Fruit fly (Drosophila melanogaster) Kc167 (cell line): Measurements from ENCODE around the gene CG13096.

ENCODE experiments used
- Myc ChIP-seq: fragments of >200 bp; optimal IDR thresholded peaks from 2 replicates; lab custom pipeline; 2017; ENCODE audit warnings: missing external identifiers
- Sin3A ChIP-seq: fragments of >200 bp; optimal IDR thresholded peaks from 2 replicates; lab custom pipeline; 2018; ENCODE audit warnings: missing external identifiers
- h ChIP-seq: fragments of >200 bp; optimal IDR thresholded peaks from 3 replicates; lab custom pipeline; 2018; ENCODE audit warnings: missing external identifiers
- insv ChIP-seq: fragments of >200 bp; optimal IDR thresholded peaks from 3 replicates; lab custom pipeline; 2018; ENCODE audit warnings: missing external identifiers
- psq ChIP-seq: fragments of >200 bp; optimal IDR thresholded peaks from 2 replicates; lab custom pipeline; 2017; ENCODE audit warnings: missing external identifiers
- ttk ChIP-seq: sonication (Bioruptor generic); optimal IDR thresholded peaks from 2 replicates; lab custom pipeline; 2017; ENCODE audit warnings: missing external identifiers

Gene CG13096

DNA sequence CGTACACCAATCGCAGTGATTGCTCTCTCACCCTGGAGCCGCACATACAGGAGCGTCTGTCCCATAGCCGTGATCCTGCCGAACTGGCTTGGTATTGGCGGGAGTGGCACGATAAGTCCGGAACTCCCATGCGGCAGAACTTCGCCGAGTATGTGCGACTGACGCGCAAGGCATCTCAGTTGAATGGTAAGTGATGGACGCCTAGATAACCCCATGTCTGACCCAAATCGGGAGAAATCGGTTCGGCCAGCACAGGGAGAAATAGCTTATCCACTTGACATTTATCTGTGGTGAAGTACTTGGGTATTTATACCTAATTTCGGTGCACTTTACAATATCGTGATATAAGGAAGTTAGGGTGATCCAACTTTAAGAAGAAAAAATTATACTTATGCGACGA, 11.1 kb upstream of the CG13096 start:
- TF ChIP-seq h (lab: Kevin White, UChicago) (no peak), ttk (lab: Kevin White, UChicago) (no peak), psq (lab: Kevin White, UChicago) (no peak), Myc (no peak), insv (lab: Kevin White, UChicago) (no peak), Sin3A (lab: Kevin White, UChicago) (no peak)

DNA sequence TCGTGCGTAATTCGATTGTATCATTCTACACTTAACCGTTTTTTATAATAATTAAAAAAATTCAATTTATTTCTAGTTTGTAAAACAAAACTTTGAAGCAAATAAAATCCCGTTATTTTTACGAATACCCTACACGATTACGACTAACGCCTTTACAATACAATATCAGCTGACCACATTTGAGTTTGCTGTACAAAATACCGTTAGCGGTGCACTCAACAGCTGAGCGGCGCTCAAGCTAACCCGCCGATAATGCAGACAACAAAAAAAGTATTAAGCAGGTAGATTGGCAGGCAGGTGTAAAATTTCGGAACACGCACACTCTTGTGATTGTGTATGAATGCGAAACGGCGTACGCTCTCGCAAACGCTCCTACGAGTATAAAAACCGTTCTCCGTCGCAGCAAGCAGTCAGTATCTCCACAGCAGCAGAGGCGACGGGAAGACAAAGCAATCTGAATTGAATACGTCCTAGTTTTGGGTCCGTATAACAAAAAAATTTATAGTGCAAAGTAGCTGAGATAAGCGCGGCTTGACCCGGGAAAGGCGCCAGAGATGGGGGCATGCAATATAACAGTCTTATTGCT, 10.2 kb upstream of the CG13096 start, which contains the start of gene Acer:
Gene Acer (plus strand): TSS at position 210 of the 586 bp plus-strand sequence.
- TF ChIP-seq h (lab: Kevin White, UChicago): no peak
- TF ChIP-seq ttk (lab: Kevin White, UChicago): no peak

DNA sequence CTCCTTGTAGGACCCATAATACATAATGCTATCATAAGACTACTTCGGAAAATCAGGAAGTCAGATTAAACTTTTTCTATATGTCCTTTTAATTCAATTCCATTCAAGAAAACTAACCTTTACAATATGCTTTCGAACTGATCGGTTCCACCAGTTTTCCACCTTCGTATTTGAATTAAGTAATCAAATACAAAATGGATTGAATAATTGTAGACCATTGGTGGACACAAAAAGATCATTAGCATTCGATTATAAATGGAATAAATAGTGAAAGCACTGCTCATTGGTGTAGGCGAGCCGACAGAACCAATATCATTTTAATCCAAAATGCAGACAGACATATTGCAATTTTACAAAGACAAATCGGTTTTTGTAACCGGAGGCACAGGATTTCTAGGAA, 7.7 kb upstream of the CG13096 start, which contains the start of gene Sgp:
Gene Sgp (plus strand): TSS at position 301 of the 400 bp plus-strand sequence.
- TF ChIP-seq ttk (lab: Kevin White, UChicago): no peak
- no peak for TF ChIP-seq insv (lab: Kevin White, UChicago)
- no peak for TF ChIP-seq Sin3A (lab: Kevin White, UChicago)
- TF ChIP-seq h (lab: Kevin White, UChicago): no peak
- TF ChIP-seq psq (lab: Kevin White, UChicago): no peak
- no peak for TF ChIP-seq Myc

DNA sequence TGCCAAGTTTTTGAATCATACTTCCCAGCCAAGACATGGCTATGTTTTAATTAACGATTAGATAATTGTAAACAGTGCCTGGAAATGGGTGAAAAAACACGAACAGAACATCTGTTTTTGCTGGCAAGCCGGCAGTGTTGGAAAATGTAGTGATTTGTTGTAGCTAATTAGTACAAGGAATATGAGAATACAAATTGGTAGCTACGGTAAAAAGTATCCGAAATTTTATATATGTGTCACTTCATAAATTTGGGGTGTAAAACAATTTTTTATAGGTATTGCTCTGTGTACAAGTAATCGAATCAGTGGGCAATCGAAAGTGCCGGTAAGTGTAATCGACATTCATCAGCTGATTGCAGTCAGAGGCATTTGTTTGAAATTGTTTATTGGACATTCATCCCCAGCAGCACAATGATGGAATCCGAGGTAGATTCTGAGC, 5.6 kb upstream of the CG13096 start, which contains the start of the genes mRpL51 and Uba4:
Gene mRpL51 (minus strand): TSS at position 125 of the 439 bp plus-strand sequence.
Gene Uba4 (plus strand): TSS at position 156 of the 439 bp plus-strand sequence.
- TF ChIP-seq Myc: no peak
- TF ChIP-seq Sin3A (lab: Kevin White, UChicago): no peak
- no peak for TF ChIP-seq insv (lab: Kevin White, UChicago)
- no peak for TF ChIP-seq psq (lab: Kevin White, UChicago)
- TF ChIP-seq ttk (lab: Kevin White, UChicago): no peak
- TF ChIP-seq h (lab: Kevin White, UChicago): no peak

dm6 chr2L:8514748-8515147, 3.1 kb upstream of the CG13096 start, which contains the start of the genes CG13097 and PIG-U:
TSS of gene CG13097 (minus strand) at chr2L:8514868.
TSS of gene PIG-U (plus strand) at chr2L:8515096.
- TF ChIP-seq Sin3A (lab: Kevin White, UChicago) (no peak), h (lab: Kevin White, UChicago) (no peak)

dm6 chr2L:8506729-8507128, 4.9 kb downstream of the CG13096 start, which contains the start of gene Dh31:
TSS of gene Dh31 (minus strand) at chr2L:8506845.
- no peak for TF ChIP-seq ttk (lab: Kevin White, UChicago)
- TF ChIP-seq psq (lab: Kevin White, UChicago): no peak
- no peak for TF ChIP-seq Myc
- no peak for TF ChIP-seq Sin3A (lab: Kevin White, UChicago)

dm6 chr2L:8496269-8496668, 15.4 kb downstream of the CG13096 start, which contains the start of gene Bace:
TSS of gene Bace (minus strand) at chr2L:8496307.
- TF ChIP-seq Sin3A (lab: Kevin White, UChicago): no peak
- TF ChIP-seq Myc: no peak
- no peak for TF ChIP-seq psq (lab: Kevin White, UChicago)
- no peak for TF ChIP-seq h (lab: Kevin White, UChicago)
- TF ChIP-seq insv (lab: Kevin White, UChicago): no peak
- TF ChIP-seq ttk (lab: Kevin White, UChicago): no peak

- TF ChIP-seq Sin3A (lab: Kevin White, UChicago) (no peak), h (lab: Kevin White, UChicago) (no peak), psq (lab: Kevin White, UChicago) (no peak), Myc (no peak), insv (lab: Kevin White, UChicago) (no peak)
Measured at dm6 chr2L:8490439-8490838, 21.2 kb downstream of the CG13096 start, which contains the start of gene CG43400. TSS of gene CG43400 (plus strand) at chr2L:8490739.

DNA sequence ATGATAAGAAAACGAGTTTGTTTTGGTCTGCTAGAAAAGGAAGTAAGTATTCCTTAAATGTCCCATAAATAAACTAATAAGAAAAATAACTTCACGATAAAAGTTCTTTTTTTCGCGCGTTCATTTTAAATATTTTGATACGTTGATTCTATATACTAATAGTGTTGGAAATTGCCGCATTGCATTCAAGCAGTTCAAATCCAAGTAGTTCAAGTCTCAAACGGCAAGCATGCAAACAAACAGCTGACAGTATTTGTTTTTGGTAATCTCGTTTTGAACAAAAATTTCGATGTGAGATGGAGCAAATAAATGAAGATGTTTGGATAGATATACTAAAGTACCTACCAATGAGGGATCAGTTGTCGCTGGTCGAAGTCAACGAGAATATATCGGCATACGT, 22.9 kb downstream of the CG13096 start, which contains the start of gene CG13088:
Gene CG13088 (plus strand): TSS at position 247 of the 400 bp plus-strand sequence.
- no peak for TF ChIP-seq psq (lab: Kevin White, UChicago)
- TF ChIP-seq ttk (lab: Kevin White, UChicago): no peak
- no peak for TF ChIP-seq Myc
- no peak for TF ChIP-seq h (lab: Kevin White, UChicago)

DNA sequence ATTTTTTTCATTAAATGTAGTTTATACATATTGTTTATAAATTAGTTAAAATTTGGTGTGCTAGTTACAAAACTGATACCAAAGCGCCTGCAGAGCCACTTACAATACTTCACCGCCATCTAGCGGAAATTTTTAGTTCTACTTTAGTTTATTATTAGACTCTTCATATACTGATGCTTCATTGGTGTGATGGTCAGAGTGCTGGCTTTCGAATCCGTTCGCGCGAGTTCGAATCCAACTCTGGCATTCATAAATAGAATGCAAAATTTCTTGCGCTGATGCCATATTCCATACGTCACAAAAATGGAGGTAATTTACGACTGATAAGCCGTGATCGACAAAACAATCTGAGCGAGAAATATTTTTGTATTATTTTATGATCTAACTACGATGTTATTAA, 26.1 kb downstream of the CG13096 start:
- TF ChIP-seq h (lab: Kevin White, UChicago) (no peak), Sin3A (lab: Kevin White, UChicago) (no peak), insv (lab: Kevin White, UChicago) (no peak), psq (lab: Kevin White, UChicago) (no peak), ttk (lab: Kevin White, UChicago) (no peak), Myc (no peak)

DNA sequence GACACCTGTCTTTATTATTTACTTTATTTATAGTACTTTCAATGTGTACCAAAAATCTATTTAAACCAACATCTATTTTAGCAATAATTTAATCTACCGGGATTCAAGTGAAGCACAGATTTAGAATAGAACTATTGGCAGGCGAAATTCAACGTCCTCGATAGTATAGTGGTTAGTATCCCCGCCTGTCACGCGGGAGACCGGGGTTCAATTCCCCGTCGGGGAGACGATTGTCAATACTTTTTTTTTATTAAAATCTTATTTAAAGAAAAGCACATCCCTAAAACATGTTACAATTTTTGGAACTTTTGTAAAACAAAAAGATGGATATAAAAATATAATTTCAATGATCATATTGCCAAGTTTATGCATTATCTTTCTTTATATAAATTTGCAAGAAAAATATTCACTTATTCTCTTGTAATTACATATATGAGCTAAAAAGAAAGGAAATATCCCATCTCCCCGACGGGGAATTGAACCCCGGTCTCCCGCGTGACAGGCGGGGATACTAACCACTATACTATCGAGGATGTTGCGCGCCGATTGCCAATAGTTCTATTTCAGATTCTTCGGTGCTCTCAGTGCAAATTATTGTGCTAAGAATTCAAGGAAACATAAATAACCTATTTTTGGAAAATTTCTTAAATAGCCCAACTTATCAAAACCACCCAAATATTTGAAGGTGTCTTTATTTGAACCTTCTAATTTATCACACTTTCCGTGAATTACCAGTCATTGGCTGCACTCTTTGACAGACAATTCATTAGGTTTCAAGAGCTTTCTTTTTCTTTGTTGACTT, 29.8 kb downstream of the CG13096 start, which contains the start of gene CG43796:
Gene CG43796 (plus strand): TSS at position 752 of the 802 bp plus-strand sequence.
- TF ChIP-seq ttk (lab: Kevin White, UChicago) (no peak), Sin3A (lab: Kevin White, UChicago) (no peak), insv (lab: Kevin White, UChicago) (no peak), h (lab: Kevin White, UChicago) (no peak), psq (lab: Kevin White, UChicago) (no peak), Myc (no peak)
